Worm (Caenorhabditis elegans) whole organism, L4 larva: Measurements from ENCODE around the gene lgc-11.

Experiments used
- ZK337.2 ChIP-seq: fragments of 200-800 bp; sonication (Bioruptor generic); IDR thresholded peaks from 2 replicates; pipeline ENCODE4 v1.3.6; 2022; ENCODE audit warnings: missing genetic modification reagents, missing genetic modification characterization, missing compliant biosample characterization
- aly-2 ChIP-seq: sonication (generic microtip); optimal IDR thresholded peaks from 2 replicates; lab custom pipeline; 2018; ENCODE audit warnings: missing biosample characterization, missing genetic modification characterization
- ceh-62 ChIP-seq: sonication (generic microtip); optimal IDR thresholded peaks from 2 replicates; lab custom pipeline; 2017; ENCODE audit warnings: missing biosample characterization, missing genetic modification characterization
- fos-1 ChIP-seq: fragments of 150-350 bp; optimal IDR thresholded peaks from 2 replicates; lab custom pipeline; 2014; ENCODE audit warnings: missing biosample characterization, missing genetic modification characterization
- jun-1 ChIP-seq: fragments of 150-350 bp; optimal IDR thresholded peaks from 2 replicates; lab custom pipeline; 2014; ENCODE audit warnings: missing biosample characterization, missing genetic modification reagents, missing genetic modification characterization
- lin-39 ChIP-seq: fragments of 150-350 bp; optimal IDR thresholded peaks from 2 replicates; lab custom pipeline; 2014; ENCODE audit warnings: missing biosample characterization, missing genetic modification reagents, missing genetic modification characterization
- nhr-11 ChIP-seq: fragments of 150-350 bp; optimal IDR thresholded peaks from 2 replicates; lab custom pipeline; 2014; ENCODE audit warnings: missing biosample characterization, missing genetic modification characterization
- nhr-25 ChIP-seq: sonication (generic microtip); optimal IDR thresholded peaks from 2 replicates; lab custom pipeline; 2017; ENCODE audit warnings: missing genetic modification characterization, mild to moderate bottlenecking, missing compliant biosample characterization, antibody characterized with exemption, moderate library complexity, borderline replicate concordance; ENCODE audit not compliant: insufficient read depth
- unc-62 ChIP-seq, 3 experiments: fragments of 150-350 bp in 1 of 3; sonication (generic microtip); optimal IDR thresholded peaks in 2 of 3; peaks in 1 of 3; 1 replicate in 1 of 3; 2 replicates in 2 of 3; lab custom pipeline; 2014 to 2017; ENCODE audit warnings: missing biosample characterization in 3 of 3, missing genetic modification characterization in 3 of 3, missing genetic modification reagents in 3 of 3, missing genotype in 1 of 3
- zag-1 ChIP-seq: fragments of 150-350 bp; optimal IDR thresholded peaks from 2 replicates; lab custom pipeline; 2014; ENCODE audit warnings: missing biosample characterization, missing genetic modification characterization
- ztf-7 ChIP-seq: fragments of 150-350 bp; optimal IDR thresholded peaks from 2 replicates; lab custom pipeline; 2014; ENCODE audit warnings: missing biosample characterization, missing genetic modification characterization

- TF ChIP-seq zag-1 (no peak), jun-1 (tag; lab: Kevin White, UChicago) (no peak), fos-1 (no peak), lin-39 (tag; lab: Kevin White, UChicago) (no peak), nhr-25 (tag; lab: Kevin White, UChicago) (no peak), ZK337.2 (GFP tag; lab: Robert Waterston, UW) (no peak), ceh-62 (no peak), unc-62 (GFP tag; optimal IDR thresholded peaks at IDR 0.05 in 1 of 2; lab: Kevin White, UChicago) (no peak), unc-62 (tag; optimal IDR thresholded peaks at IDR 0.05; lab: Kevin White, UChicago) (no peak), nhr-11 (no peak), aly-2 (tag; lab: Kevin White, UChicago) (no peak), ztf-7 (tag; lab: Kevin White, UChicago) (no peak)
Observed at ce11 chrX:7455960-7456359, 50.5 kb downstream of the lgc-11 start.
